Fruit fly (Drosophila melanogaster) whole organism, pupa: Measurements from ENCODE around the gene E2f2.

Experiments
- CG10348 ChIP-seq: fragments of 200-800 bp; sonication (Bioruptor generic); IDR thresholded peaks from 2 replicates; pipeline ENCODE4 v1.3.6; 2022; ENCODE audit warnings: missing biosample characterization, missing genetic modification characterization
- CG12605 ChIP-seq: fragments of 200-800 bp; sonication (Bioruptor generic); IDR thresholded peaks from 2 replicates; pipeline ENCODE4 v1.3.6; 2022; ENCODE audit warnings: missing biosample characterization, missing genetic modification characterization
- CG13204 ChIP-seq: fragments of 200-800 bp; sonication (Bioruptor generic); optimal IDR thresholded peaks from 2 replicates; lab custom pipeline; 2018; ENCODE audit warnings: missing biosample characterization, mild to moderate bottlenecking, missing genetic modification characterization, moderate library complexity
- CG14655 ChIP-seq: fragments of 200-800 bp; sonication (Bioruptor generic); optimal IDR thresholded peaks from 3 replicates; lab custom pipeline; 2017; ENCODE audit warnings: mild to moderate bottlenecking, missing biosample characterization, missing genetic modification reagents, missing genetic modification characterization
- CG15710 ChIP-seq: fragments of 200-800 bp; sonication (Bioruptor generic); optimal IDR thresholded peaks from 2 replicates; lab custom pipeline; 2018; ENCODE audit warnings: missing biosample characterization, mild to moderate bottlenecking, missing genetic modification characterization, moderate library complexity
- CG17806 ChIP-seq: fragments of 200-800 bp; sonication (Bioruptor generic); optimal IDR thresholded peaks from 2 replicates; lab custom pipeline; 2018; ENCODE audit warnings: missing biosample characterization, mild to moderate bottlenecking, missing genetic modification characterization, moderate library complexity
- CG32121 ChIP-seq: fragments of 200-800 bp; sonication (Bioruptor generic); IDR thresholded peaks from 2 replicates; pipeline ENCODE4 v1.3.6; 2022; ENCODE audit warnings: missing biosample characterization, missing genetic modification characterization
- CG34367 ChIP-seq: fragments of 200-800 bp; sonication (Bioruptor generic); optimal IDR thresholded peaks from 2 replicates; lab custom pipeline; 2018; ENCODE audit warnings: missing biosample characterization, mild to moderate bottlenecking, missing genetic modification characterization
- CG4496 ChIP-seq: fragments of 200-800 bp; sonication (Bioruptor generic); IDR thresholded peaks from 3 replicates; pipeline ENCODE4 v1.3.6; 2022; ENCODE audit warnings: missing biosample characterization, missing genetic modification characterization
- CG8159 ChIP-seq: fragments of 200-800 bp; sonication (Bioruptor generic); optimal IDR thresholded peaks from 3 replicates; lab custom pipeline; 2018; ENCODE audit warnings: missing biosample characterization, mild to moderate bottlenecking, missing genetic modification characterization, moderate library complexity
- CG8301 ChIP-seq: fragments of 200-800 bp; sonication (Bioruptor generic); optimal IDR thresholded peaks from 2 replicates; lab custom pipeline; 2018; ENCODE audit warnings: missing biosample characterization, mild to moderate bottlenecking, missing genetic modification characterization
- CG9948 ChIP-seq: fragments of 200-800 bp; sonication (Bioruptor generic); optimal IDR thresholded peaks from 2 replicates; lab custom pipeline; 2018; ENCODE audit warnings: missing biosample characterization, mild to moderate bottlenecking, missing genetic modification characterization, moderate library complexity
- D1 ChIP-seq: fragments of 200-800 bp; sonication (Bioruptor generic); optimal IDR thresholded peaks from 2 replicates; lab custom pipeline; 2018; ENCODE audit warnings: missing biosample characterization, mild to moderate bottlenecking, missing genetic modification characterization, moderate library complexity
- EcR ChIP-seq: fragments of 200-800 bp; sonication (Bioruptor generic); optimal IDR thresholded peaks from 3 replicates; lab custom pipeline; 2019; ENCODE audit warnings: missing biosample characterization, missing genetic modification characterization, mild to moderate bottlenecking, moderate library complexity, missing genetic modification reagents
- Ets98B ChIP-seq: fragments of 200-800 bp; sonication (Bioruptor generic); IDR thresholded peaks from 2 replicates; pipeline ENCODE4 v1.3.6; 2022; ENCODE audit warnings: missing biosample characterization, missing genetic modification characterization
- Pif1A ChIP-seq: fragments of 200-800 bp; sonication (Bioruptor generic); optimal IDR thresholded peaks from 3 replicates; lab custom pipeline; 2016; ENCODE audit warnings: missing biosample characterization, missing genetic modification characterization
- Pif1B ChIP-seq: fragments of 200-800 bp; sonication (Bioruptor generic); optimal IDR thresholded peaks from 3 replicates; lab custom pipeline; 2016; ENCODE audit warnings: missing biosample characterization, missing genetic modification characterization
- Snoo ChIP-seq: fragments of 200-800 bp; sonication (Bioruptor generic); optimal IDR thresholded peaks from 3 replicates; lab custom pipeline; 2017; ENCODE audit warnings: missing biosample characterization, mild to moderate bottlenecking, missing genetic modification characterization, inconsistent platforms
- fd96Ca ChIP-seq: fragments of 200-800 bp; sonication (Bioruptor generic); IDR thresholded peaks from 3 replicates; pipeline ENCODE4 v1.3.6; 2022; ENCODE audit warnings: missing biosample characterization, missing genetic modification characterization
- gl ChIP-seq: fragments of 200-800 bp; sonication (Bioruptor generic); optimal IDR thresholded peaks from 2 replicates; lab custom pipeline; 2018; ENCODE audit warnings: missing biosample characterization, mild to moderate bottlenecking, missing genetic modification characterization
- rn ChIP-seq: fragments of 200-800 bp; sonication (Bioruptor generic); IDR thresholded peaks from 2 replicates; pipeline ENCODE4 v1.3.6; 2022; ENCODE audit warnings: missing biosample characterization, missing genetic modification characterization

Gene E2f2

dm6 chr2L:21111849-21112248, 44.7 kb downstream of the E2f2 start:
- TF ChIP-seq CG8301 (no peak), CG9948 (tag; lab: Kevin White, UChicago) (no peak), CG14655 (GFP tag; lab: Kevin White, UChicago) (no peak), D1 (tag; lab: Kevin White, UChicago) (no peak), CG4496 (GFP tag; lab: Robert Waterston, UW) (no peak; the same call in 2 of the 3 replicates), fd96Ca (no peak), CG32121 (no peak), CG15710 (no peak), Ets98B (GFP tag; lab: Robert Waterston, UW) (no peak), CG12605 (no peak), CG10348 (GFP tag; lab: Robert Waterston, UW) (no peak), Snoo (tag; lab: Kevin White, UChicago) (no peak), CG17806 (tag; lab: Kevin White, UChicago) (no peak), gl (no peak), EcR (GFP tag; lab: Kevin White, UChicago) (no peak)

dm6 chr2L:21109680-21110079, 46.9 kb downstream of the E2f2 start:
- TF ChIP-seq Snoo (tag; lab: Kevin White, UChicago): no peak
- TF ChIP-seq CG4496 (GFP tag; lab: Robert Waterston, UW): no peak
- no peak for TF ChIP-seq CG8301
- TF ChIP-seq CG12605: no peak
- TF ChIP-seq CG8159 (tag; lab: Kevin White, UChicago): no peak
- TF ChIP-seq fd96Ca: no peak
- TF ChIP-seq Pif1A (GFP tag; lab: Kevin White, UChicago): no peak
- TF ChIP-seq Pif1B (GFP tag; lab: Kevin White, UChicago): no peak
- no peak for TF ChIP-seq CG17806 (tag; lab: Kevin White, UChicago)
- TF ChIP-seq CG14655 (GFP tag; lab: Kevin White, UChicago): no peak
- no peak for TF ChIP-seq D1 (tag; lab: Kevin White, UChicago)
- no peak for TF ChIP-seq CG34367 (tag; lab: Kevin White, UChicago)
- no peak for TF ChIP-seq CG13204 (GFP tag; lab: Kevin White, UChicago)
- TF ChIP-seq CG32121: no peak
- no peak for TF ChIP-seq CG15710

- peak; percentile 18 for TF ChIP-seq CG34367 (tag; lab: Kevin White, UChicago)
- peak; percentile 22 for TF ChIP-seq Pif1A (GFP tag; lab: Kevin White, UChicago)
- TF ChIP-seq CG8159 (tag; lab: Kevin White, UChicago): peak; percentile 42
- TF ChIP-seq Ets98B (GFP tag; lab: Robert Waterston, UW): no peak
- no peak for TF ChIP-seq CG10348 (GFP tag; lab: Robert Waterston, UW)
- TF ChIP-seq CG14655 (GFP tag; lab: Kevin White, UChicago): peak; percentile 61
- TF ChIP-seq CG13204 (GFP tag; lab: Kevin White, UChicago): no peak
- no peak for TF ChIP-seq gl
- TF ChIP-seq Snoo (tag; lab: Kevin White, UChicago): no peak
- peak; percentile 23; the same call in 1 of the 3 replicates for TF ChIP-seq CG4496 (GFP tag; lab: Robert Waterston, UW)
- TF ChIP-seq CG8301: no peak
- no peak for TF ChIP-seq fd96Ca
- peak; percentile 28 for TF ChIP-seq Pif1B (GFP tag; lab: Kevin White, UChicago)
- peak; percentile 10 for TF ChIP-seq D1 (tag; lab: Kevin White, UChicago)
These were observed 47.7 kb downstream of the E2f2 start for dm6 chr2L:21108759-21109282.

- TF ChIP-seq CG32121 (peak; percentile 13; the same call in 1 of the 2 replicates), Pif1A (GFP tag; lab: Kevin White, UChicago) (peak; percentile 32), rn (GFP tag; lab: Robert Waterston, UW) (no peak), gl (no peak), CG17806 (tag; lab: Kevin White, UChicago) (peak; percentile 27), CG10348 (GFP tag; lab: Robert Waterston, UW) (no peak), CG14655 (GFP tag; lab: Kevin White, UChicago) (peak; percentile 56), CG9948 (tag; lab: Kevin White, UChicago) (peak; percentile 46), CG8159 (tag; lab: Kevin White, UChicago) (peak; percentile 17), CG8301 (peak; percentile 64), CG15710 (peak; percentile 12)
- TF ChIP-seq, all 21 proteins: peak for 8
These were observed 48.7 kb downstream of the E2f2 start for dm6 chr2L:21107651-21108489.

dm6 chr2L:21105127-21105526, 51.4 kb downstream of the E2f2 start:
- TF ChIP-seq EcR (GFP tag; lab: Kevin White, UChicago) (no peak), CG34367 (tag; lab: Kevin White, UChicago) (no peak), Snoo (tag; lab: Kevin White, UChicago) (no peak), CG9948 (tag; lab: Kevin White, UChicago) (no peak), CG32121 (no peak), CG14655 (GFP tag; lab: Kevin White, UChicago) (no peak), CG15710 (no peak), CG17806 (tag; lab: Kevin White, UChicago) (no peak), Pif1B (GFP tag; lab: Kevin White, UChicago) (no peak), CG4496 (GFP tag; lab: Robert Waterston, UW) (no peak), CG8159 (tag; lab: Kevin White, UChicago) (no peak), CG10348 (GFP tag; lab: Robert Waterston, UW) (no peak), D1 (tag; lab: Kevin White, UChicago) (no peak), Ets98B (GFP tag; lab: Robert Waterston, UW) (no peak), CG8301 (no peak), fd96Ca (no peak), Pif1A (GFP tag; lab: Kevin White, UChicago) (no peak), rn (GFP tag; lab: Robert Waterston, UW) (no peak), gl (no peak)
- TF ChIP-seq, all 21 proteins: peak for 0
